Fruit fly (Drosophila melanogaster) whole organism, pupa: ENCODE data around the gene CG34273.

Experiments used
- CG10348 ChIP-seq: fragments of 200-800 bp; sonication (Bioruptor generic); IDR thresholded peaks from 2 replicates; pipeline ENCODE4 v1.3.6; 2022; ENCODE audit warnings: missing biosample characterization, missing genetic modification characterization
- CG12605 ChIP-seq: fragments of 200-800 bp; sonication (Bioruptor generic); IDR thresholded peaks from 2 replicates; pipeline ENCODE4 v1.3.6; 2022; ENCODE audit warnings: missing biosample characterization, missing genetic modification characterization
- CG14655 ChIP-seq: fragments of 200-800 bp; sonication (Bioruptor generic); optimal IDR thresholded peaks from 3 replicates; lab custom pipeline; 2017; ENCODE audit warnings: mild to moderate bottlenecking, missing biosample characterization, missing genetic modification reagents, missing genetic modification characterization
- CG15710 ChIP-seq: fragments of 200-800 bp; sonication (Bioruptor generic); optimal IDR thresholded peaks from 2 replicates; lab custom pipeline; 2018; ENCODE audit warnings: missing biosample characterization, mild to moderate bottlenecking, missing genetic modification characterization, moderate library complexity
- CG17806 ChIP-seq: fragments of 200-800 bp; sonication (Bioruptor generic); optimal IDR thresholded peaks from 2 replicates; lab custom pipeline; 2018; ENCODE audit warnings: missing biosample characterization, mild to moderate bottlenecking, missing genetic modification characterization, moderate library complexity
- EcR ChIP-seq: fragments of 200-800 bp; sonication (Bioruptor generic); optimal IDR thresholded peaks from 3 replicates; lab custom pipeline; 2019; ENCODE audit warnings: missing biosample characterization, missing genetic modification characterization, mild to moderate bottlenecking, moderate library complexity, missing genetic modification reagents
- Ets98B ChIP-seq: fragments of 200-800 bp; sonication (Bioruptor generic); IDR thresholded peaks from 2 replicates; pipeline ENCODE4 v1.3.6; 2022; ENCODE audit warnings: missing biosample characterization, missing genetic modification characterization
- Pif1B ChIP-seq: fragments of 200-800 bp; sonication (Bioruptor generic); optimal IDR thresholded peaks from 3 replicates; lab custom pipeline; 2016; ENCODE audit warnings: missing biosample characterization, missing genetic modification characterization
- Snoo ChIP-seq: fragments of 200-800 bp; sonication (Bioruptor generic); optimal IDR thresholded peaks from 3 replicates; lab custom pipeline; 2017; ENCODE audit warnings: missing biosample characterization, mild to moderate bottlenecking, missing genetic modification characterization, inconsistent platforms
- rn ChIP-seq: fragments of 200-800 bp; sonication (Bioruptor generic); IDR thresholded peaks from 2 replicates; pipeline ENCODE4 v1.3.6; 2022; ENCODE audit warnings: missing biosample characterization, missing genetic modification characterization

DNA sequence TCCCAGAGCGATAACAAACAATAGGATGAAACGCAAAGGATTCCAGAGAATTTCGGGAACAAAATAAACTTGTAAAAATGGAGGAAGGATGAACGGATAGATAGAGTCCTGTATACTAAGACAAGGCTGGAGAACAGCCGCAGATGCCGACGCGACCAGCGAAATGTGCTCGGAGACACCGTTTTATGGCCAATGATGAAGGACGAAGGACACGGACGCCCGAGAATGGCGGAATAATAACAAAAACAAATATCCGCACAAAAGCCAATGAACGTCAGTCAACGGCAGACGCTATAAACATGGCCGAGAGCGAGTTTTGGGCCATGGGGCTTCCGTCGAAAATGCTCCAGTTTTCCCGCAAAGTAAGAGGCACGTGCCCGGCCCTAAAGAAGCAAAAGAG is 38.2 kb downstream of the CG34273 start:
- no peak for TF ChIP-seq Ets98B (GFP tag; lab: Robert Waterston, UW)
- no peak for TF ChIP-seq Pif1B (GFP tag; lab: Kevin White, UChicago)
- no peak for TF ChIP-seq CG10348 (GFP tag; lab: Robert Waterston, UW)
- no peak for TF ChIP-seq EcR
- no peak for TF ChIP-seq CG17806 (tag; lab: Kevin White, UChicago)
- TF ChIP-seq CG15710 (tag; lab: Kevin White, UChicago), result no peak
- TF ChIP-seq CG12605, result no peak
- TF ChIP-seq rn, result no peak
- no peak for TF ChIP-seq Snoo
- TF ChIP-seq CG14655, result no peak
